Worm (Caenorhabditis elegans): ENCODE results near the gene nuo-4.

ce11 chrIII:7154526-7154925 lies 4.1 kb downstream of the nuo-4 start:
- TF ChIP-seq ama-1 (optimal IDR thresholded peaks at IDR 0.05), result no peak
- TF ChIP-seq mdl-1 (tag; optimal IDR thresholded peaks at IDR 0.05), result no peak
- no peak for TF ChIP-seq Y116A8C.19 (tag; optimal IDR thresholded peaks at IDR 0.05; ENCODE audit: borderline replicate concordance)
- no peak for TF ChIP-seq skn-1 (tag; optimal IDR thresholded peaks at IDR 0.05)
- TF ChIP-seq unc-86 (tag; optimal IDR thresholded peaks at IDR 0.05), result no peak
- no peak for TF ChIP-seq C34B4.2 (tag; optimal IDR thresholded peaks at IDR 0.05)
- TF ChIP-seq sptf-1 (tag; optimal IDR thresholded peaks at IDR 0.05), result no peak

All from whole organism, L1 larva.